Worm (Caenorhabditis elegans): ENCODE results near the gene cdc-50.B.
"Not testable (repeated sequence)": the region's sequence is repeated elsewhere in the genome, so short reads cannot be mapped to it uniquely, and the experiment has no call there.

cdc-50.B gene

DNA sequence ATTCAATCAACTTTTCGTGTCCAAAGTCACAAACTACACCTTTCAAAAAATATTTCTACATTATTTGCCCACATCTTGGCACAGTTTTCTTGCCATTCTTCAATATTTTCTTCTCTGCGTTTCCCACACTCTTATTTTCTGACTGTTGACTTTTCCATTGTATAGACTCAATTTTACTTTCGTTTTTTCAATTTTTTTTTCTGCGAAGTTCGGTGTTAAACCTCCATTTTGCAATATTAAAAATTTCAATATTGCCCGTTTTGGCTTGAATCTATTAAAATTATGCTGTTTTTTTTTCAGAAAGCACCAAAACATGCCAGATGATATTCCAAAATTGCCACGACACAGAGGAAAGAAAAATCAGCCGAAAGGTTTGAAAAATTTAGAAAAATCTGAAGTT lies at the start of gene cdc-50.B:
Gene cdc-50.B, plus strand, starts transcription at position 301 of the 400 bp plus-strand sequence.
- no peak for TF ChIP-seq klf-2 (GFP tag; conservative IDR thresholded peaks at IDR 0.05)
- no peak for TF ChIP-seq tab-1 (GFP tag; IDR thresholded peaks at IDR 0.05)
- no peak for TF ChIP-seq cog-1 (tag; optimal IDR thresholded peaks at IDR 0.05)
- TF ChIP-seq flt-1 (GFP tag; IDR thresholded peaks at IDR 0.05) = no peak
- no peak for TF ChIP-seq ref-1 (GFP tag; conservative IDR thresholded peaks at IDR 0.05)
- TF ChIP-seq ztf-23 (GFP tag; IDR thresholded peaks at IDR 0.05) = no peak
- TF ChIP-seq med-1 (GFP tag; optimal IDR thresholded peaks at IDR 0.05; ENCODE audit: insufficient read depth) = no peak
- TF ChIP-seq T22C8.4 (GFP tag; IDR thresholded peaks at IDR 0.05) = no peak
- no peak for TF ChIP-seq ztf-29 (GFP tag; IDR thresholded peaks at IDR 0.05)

- TF ChIP-seq T22C8.4 (GFP tag; IDR thresholded peaks at IDR 0.05); flt-1 (GFP tag; IDR thresholded peaks at IDR 0.05); med-1 (GFP tag; optimal IDR thresholded peaks at IDR 0.05; ENCODE audit: insufficient read depth): not testable (repeated sequence)
Measured at ce11 chrIV:8715032-8715431, 49.6 kb upstream of the cdc-50.B start, which contains the start of the genes parg-2 and ipla-5. Gene parg-2 (minus strand): TSS chrIV:8715132. Gene ipla-5 (plus strand): TSS chrIV:8715247.

DNA sequence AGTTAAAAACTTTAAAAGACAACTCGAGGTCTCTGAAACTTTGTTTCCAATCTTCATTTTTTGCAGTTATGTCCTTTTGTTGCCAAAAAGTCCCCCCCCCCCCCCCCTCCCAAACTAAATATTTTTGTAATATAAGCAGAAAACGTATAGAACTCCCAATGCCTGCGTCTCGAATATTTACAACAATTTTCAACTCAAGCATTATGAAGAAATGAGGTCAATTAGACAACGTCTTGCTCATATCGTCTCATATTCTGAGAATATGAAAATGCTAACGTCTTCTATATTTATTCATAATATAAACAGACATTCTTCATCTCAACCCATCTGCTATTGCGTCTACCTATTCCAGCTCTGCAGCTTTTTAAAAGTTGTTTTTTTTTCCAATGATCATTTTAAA lies 46.5 kb upstream of the cdc-50.B start, which contains the start of gene H23L24.1:
Gene H23L24.1, plus strand, starts transcription at position 301 of the 400 bp plus-strand sequence.
- TF ChIP-seq klf-2 (GFP tag; conservative IDR thresholded peaks at IDR 0.05) (no peak), T22C8.4 (GFP tag; IDR thresholded peaks at IDR 0.05) (no peak), ref-1 (GFP tag; conservative IDR thresholded peaks at IDR 0.05) (no peak), cog-1 (tag; optimal IDR thresholded peaks at IDR 0.05) (no peak), tab-1 (GFP tag; IDR thresholded peaks at IDR 0.05) (no peak)

DNA sequence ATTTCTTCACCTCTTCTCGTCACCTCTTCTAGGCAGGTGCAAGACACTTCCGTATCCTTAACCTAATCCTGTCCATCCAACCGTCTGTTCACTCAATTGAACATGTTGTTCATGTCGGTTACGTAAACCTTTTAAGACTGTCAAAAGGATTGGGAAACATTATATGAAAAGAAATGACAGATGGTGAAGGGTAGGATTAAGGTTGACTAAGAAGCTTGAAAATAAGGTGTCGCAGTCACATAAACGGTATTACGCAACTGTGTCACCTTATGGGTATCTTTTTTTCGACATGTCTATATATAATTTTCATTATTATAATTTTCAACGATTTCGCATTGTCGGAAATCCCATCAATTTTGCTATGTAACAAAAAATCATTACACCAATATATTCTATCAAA lies 41.9 kb upstream of the cdc-50.B start:
- TF ChIP-seq ztf-23 (GFP tag; IDR thresholded peaks at IDR 0.05) (no peak), flt-1 (GFP tag; IDR thresholded peaks at IDR 0.05) (no peak), ref-1 (GFP tag; conservative IDR thresholded peaks at IDR 0.05) (no peak), cog-1 (tag; optimal IDR thresholded peaks at IDR 0.05) (no peak), klf-2 (GFP tag; conservative IDR thresholded peaks at IDR 0.05) (no peak), tab-1 (GFP tag; IDR thresholded peaks at IDR 0.05) (no peak), T22C8.4 (GFP tag; IDR thresholded peaks at IDR 0.05) (no peak), med-1 (GFP tag; optimal IDR thresholded peaks at IDR 0.05; ENCODE audit: insufficient read depth) (no peak), ztf-29 (GFP tag; IDR thresholded peaks at IDR 0.05) (no peak)

ce11 chrIV:8723720-8724119 lies 40.9 kb upstream of the cdc-50.B start, which contains the start of gene F21D5.9:
Gene F21D5.9 (plus strand): TSS chrIV:8724020.
- TF ChIP-seq ztf-29 (GFP tag; IDR thresholded peaks at IDR 0.05) (no peak), med-1 (GFP tag; optimal IDR thresholded peaks at IDR 0.05; ENCODE audit: insufficient read depth) (no peak), ztf-23 (GFP tag; IDR thresholded peaks at IDR 0.05) (no peak)

DNA sequence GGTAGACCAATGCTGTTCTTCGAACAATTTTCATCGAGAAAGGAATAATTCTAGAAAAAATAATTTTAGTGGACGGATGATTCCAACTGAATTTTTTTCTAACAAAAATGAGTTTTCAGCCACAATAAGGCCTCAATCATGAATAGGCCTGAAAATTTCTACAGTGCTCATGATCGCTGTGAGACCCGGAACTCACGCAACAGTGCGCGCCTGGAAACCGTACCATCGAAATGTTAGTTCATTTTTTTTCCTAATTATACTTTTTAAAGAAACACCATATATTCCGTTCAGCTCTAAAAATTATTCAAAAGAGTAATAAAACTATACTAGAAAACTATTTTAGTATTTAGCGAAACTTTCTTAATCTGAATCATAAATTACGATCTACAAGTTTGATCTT lies 39.8 kb upstream of the cdc-50.B start:
- no peak for TF ChIP-seq klf-2 (GFP tag; conservative IDR thresholded peaks at IDR 0.05)
- TF ChIP-seq ztf-23 (GFP tag; IDR thresholded peaks at IDR 0.05) = no peak
- no peak for TF ChIP-seq med-1 (GFP tag; optimal IDR thresholded peaks at IDR 0.05; ENCODE audit: insufficient read depth)
- no peak for TF ChIP-seq ztf-29 (GFP tag; IDR thresholded peaks at IDR 0.05)
- no peak for TF ChIP-seq ref-1 (GFP tag; conservative IDR thresholded peaks at IDR 0.05)
- no peak for TF ChIP-seq tab-1 (GFP tag; IDR thresholded peaks at IDR 0.05)
- no peak for TF ChIP-seq T22C8.4 (GFP tag; IDR thresholded peaks at IDR 0.05)
- no peak for TF ChIP-seq cog-1 (tag; optimal IDR thresholded peaks at IDR 0.05)
- no peak for TF ChIP-seq flt-1 (GFP tag; IDR thresholded peaks at IDR 0.05)

DNA sequence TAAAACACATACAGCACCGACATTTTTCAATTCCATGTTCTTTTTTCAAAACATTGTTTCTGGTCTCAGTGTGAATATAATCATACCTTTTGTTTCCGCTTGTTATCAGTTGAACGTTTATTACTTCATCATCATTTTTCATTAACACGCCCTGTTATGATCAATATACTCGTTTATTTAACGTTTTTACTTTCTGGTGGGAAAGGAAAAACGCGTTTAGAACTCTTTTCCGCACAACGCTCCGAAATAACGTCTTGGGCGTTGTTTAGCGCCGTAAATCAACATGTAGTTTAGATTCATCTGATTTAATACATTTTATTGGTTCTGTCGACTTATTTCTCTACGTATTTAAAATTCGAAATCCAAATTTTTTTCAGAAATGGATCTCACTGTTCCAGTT lies 39.3 kb upstream of the cdc-50.B start, which contains the start of gene pgm-3:
Gene pgm-3, plus strand, starts transcription at position 378 of the 400 bp plus-strand sequence.
- TF ChIP-seq T22C8.4 (GFP tag; IDR thresholded peaks at IDR 0.05) (no peak), med-1 (GFP tag; optimal IDR thresholded peaks at IDR 0.05; ENCODE audit: insufficient read depth) (no peak), ref-1 (GFP tag; conservative IDR thresholded peaks at IDR 0.05) (no peak), ztf-29 (GFP tag; IDR thresholded peaks at IDR 0.05) (no peak), ztf-23 (GFP tag; IDR thresholded peaks at IDR 0.05) (no peak), tab-1 (GFP tag; IDR thresholded peaks at IDR 0.05) (no peak), klf-2 (GFP tag; conservative IDR thresholded peaks at IDR 0.05) (no peak), cog-1 (tag; optimal IDR thresholded peaks at IDR 0.05) (no peak), flt-1 (GFP tag; IDR thresholded peaks at IDR 0.05) (no peak)

DNA sequence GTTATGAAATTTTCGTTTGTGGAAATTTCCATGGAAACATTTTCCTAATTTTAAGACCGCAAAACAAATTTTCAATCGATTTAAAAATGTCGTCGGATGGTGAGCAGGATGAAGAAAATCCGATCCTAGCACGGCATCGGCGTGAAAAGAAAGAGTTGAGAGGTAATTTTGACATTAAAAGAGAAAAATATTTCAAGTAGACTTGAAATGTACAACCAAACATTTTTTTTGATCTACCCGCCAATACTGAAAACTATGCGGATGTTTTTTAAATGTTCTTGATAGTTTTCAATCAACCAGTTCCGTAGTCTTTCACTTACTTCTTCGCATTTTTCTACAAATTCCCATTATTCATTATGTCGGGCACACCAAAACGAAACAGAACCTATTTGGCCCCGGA lies 36.5 kb upstream of the cdc-50.B start, which contains the start of gene otub-3:
Gene otub-3, plus strand, starts transcription at position 56 of the 400 bp plus-strand sequence.
- TF ChIP-seq T22C8.4 (GFP tag; IDR thresholded peaks at IDR 0.05) = no peak
- no peak for TF ChIP-seq flt-1 (GFP tag; IDR thresholded peaks at IDR 0.05)
- no peak for TF ChIP-seq ztf-23 (GFP tag; IDR thresholded peaks at IDR 0.05)
- no peak for TF ChIP-seq klf-2 (GFP tag; conservative IDR thresholded peaks at IDR 0.05)
- no peak for TF ChIP-seq cog-1 (tag; optimal IDR thresholded peaks at IDR 0.05)
- TF ChIP-seq ref-1 (GFP tag; conservative IDR thresholded peaks at IDR 0.05) = no peak
- TF ChIP-seq ztf-29 (GFP tag; IDR thresholded peaks at IDR 0.05) = no peak
- no peak for TF ChIP-seq tab-1 (GFP tag; IDR thresholded peaks at IDR 0.05)
- no peak for TF ChIP-seq med-1 (GFP tag; optimal IDR thresholded peaks at IDR 0.05; ENCODE audit: insufficient read depth)

- TF ChIP-seq ztf-29 (GFP tag; IDR thresholded peaks at IDR 0.05) = no peak
Measured at ce11 chrIV:8729636-8730035, 35.0 kb upstream of the cdc-50.B start.

DNA sequence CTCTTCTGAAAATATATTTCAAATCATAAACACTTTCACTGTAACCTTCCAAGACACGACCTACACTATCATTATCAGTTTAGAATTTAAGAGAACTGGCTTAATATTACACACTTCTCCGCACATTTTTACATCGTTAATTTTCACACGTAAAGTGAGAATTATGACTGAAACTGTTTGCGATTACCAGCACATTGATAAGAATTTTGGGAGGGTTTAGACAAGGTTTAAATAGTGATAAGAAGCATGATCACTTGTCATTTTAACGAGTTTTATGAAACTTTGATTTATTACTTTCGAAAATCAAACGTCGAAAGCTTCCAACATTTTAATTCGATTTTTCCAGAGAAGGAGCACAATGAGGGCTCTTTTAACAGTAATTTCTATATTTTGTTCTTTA lies 34.2 kb upstream of the cdc-50.B start, which contains the start of gene F21D5.3:
Gene F21D5.3, plus strand, starts transcription at position 347 of the 400 bp plus-strand sequence.
- TF ChIP-seq ztf-29 (GFP tag; IDR thresholded peaks at IDR 0.05) = no peak
- no peak for TF ChIP-seq tab-1 (GFP tag; IDR thresholded peaks at IDR 0.05)
- TF ChIP-seq klf-2 (GFP tag; conservative IDR thresholded peaks at IDR 0.05) = no peak
- no peak for TF ChIP-seq cog-1 (tag; optimal IDR thresholded peaks at IDR 0.05)
- no peak for TF ChIP-seq med-1 (GFP tag; optimal IDR thresholded peaks at IDR 0.05; ENCODE audit: insufficient read depth)
- no peak for TF ChIP-seq ref-1 (GFP tag; conservative IDR thresholded peaks at IDR 0.05)
- TF ChIP-seq flt-1 (GFP tag; IDR thresholded peaks at IDR 0.05) = no peak
- no peak for TF ChIP-seq T22C8.4 (GFP tag; IDR thresholded peaks at IDR 0.05)
- TF ChIP-seq ztf-23 (GFP tag; IDR thresholded peaks at IDR 0.05) = no peak
